Fruit fly (Drosophila melanogaster) whole organism, pupa: ENCODE measurements around the gene CG15347.

Source experiments
- CG12605 ChIP-seq: fragments of 200-800 bp; sonication (Bioruptor generic); IDR thresholded peaks from 2 replicates; pipeline ENCODE4 v1.3.6; 2022; ENCODE audit warnings: missing biosample characterization, missing genetic modification characterization
- CG13204 ChIP-seq: fragments of 200-800 bp; sonication (Bioruptor generic); optimal IDR thresholded peaks from 2 replicates; lab custom pipeline; 2018; ENCODE audit warnings: missing biosample characterization, mild to moderate bottlenecking, missing genetic modification characterization, moderate library complexity
- CG17806 ChIP-seq: fragments of 200-800 bp; sonication (Bioruptor generic); optimal IDR thresholded peaks from 2 replicates; lab custom pipeline; 2018; ENCODE audit warnings: missing biosample characterization, mild to moderate bottlenecking, missing genetic modification characterization, moderate library complexity
- CG34367 ChIP-seq: fragments of 200-800 bp; sonication (Bioruptor generic); optimal IDR thresholded peaks from 2 replicates; lab custom pipeline; 2018; ENCODE audit warnings: missing biosample characterization, mild to moderate bottlenecking, missing genetic modification characterization
- CG4496 ChIP-seq: fragments of 200-800 bp; sonication (Bioruptor generic); IDR thresholded peaks from 3 replicates; pipeline ENCODE4 v1.3.6; 2022; ENCODE audit warnings: missing biosample characterization, missing genetic modification characterization
- CG8301 ChIP-seq: fragments of 200-800 bp; sonication (Bioruptor generic); optimal IDR thresholded peaks from 2 replicates; lab custom pipeline; 2018; ENCODE audit warnings: missing biosample characterization, mild to moderate bottlenecking, missing genetic modification characterization
- Ets98B ChIP-seq: fragments of 200-800 bp; sonication (Bioruptor generic); IDR thresholded peaks from 2 replicates; pipeline ENCODE4 v1.3.6; 2022; ENCODE audit warnings: missing biosample characterization, missing genetic modification characterization
- Pif1A ChIP-seq: fragments of 200-800 bp; sonication (Bioruptor generic); optimal IDR thresholded peaks from 3 replicates; lab custom pipeline; 2016; ENCODE audit warnings: missing biosample characterization, missing genetic modification characterization
- gl ChIP-seq: fragments of 200-800 bp; sonication (Bioruptor generic); optimal IDR thresholded peaks from 2 replicates; lab custom pipeline; 2018; ENCODE audit warnings: missing biosample characterization, mild to moderate bottlenecking, missing genetic modification characterization
- rn ChIP-seq: fragments of 200-800 bp; sonication (Bioruptor generic); IDR thresholded peaks from 2 replicates; pipeline ENCODE4 v1.3.6; 2022; ENCODE audit warnings: missing biosample characterization, missing genetic modification characterization

DNA sequence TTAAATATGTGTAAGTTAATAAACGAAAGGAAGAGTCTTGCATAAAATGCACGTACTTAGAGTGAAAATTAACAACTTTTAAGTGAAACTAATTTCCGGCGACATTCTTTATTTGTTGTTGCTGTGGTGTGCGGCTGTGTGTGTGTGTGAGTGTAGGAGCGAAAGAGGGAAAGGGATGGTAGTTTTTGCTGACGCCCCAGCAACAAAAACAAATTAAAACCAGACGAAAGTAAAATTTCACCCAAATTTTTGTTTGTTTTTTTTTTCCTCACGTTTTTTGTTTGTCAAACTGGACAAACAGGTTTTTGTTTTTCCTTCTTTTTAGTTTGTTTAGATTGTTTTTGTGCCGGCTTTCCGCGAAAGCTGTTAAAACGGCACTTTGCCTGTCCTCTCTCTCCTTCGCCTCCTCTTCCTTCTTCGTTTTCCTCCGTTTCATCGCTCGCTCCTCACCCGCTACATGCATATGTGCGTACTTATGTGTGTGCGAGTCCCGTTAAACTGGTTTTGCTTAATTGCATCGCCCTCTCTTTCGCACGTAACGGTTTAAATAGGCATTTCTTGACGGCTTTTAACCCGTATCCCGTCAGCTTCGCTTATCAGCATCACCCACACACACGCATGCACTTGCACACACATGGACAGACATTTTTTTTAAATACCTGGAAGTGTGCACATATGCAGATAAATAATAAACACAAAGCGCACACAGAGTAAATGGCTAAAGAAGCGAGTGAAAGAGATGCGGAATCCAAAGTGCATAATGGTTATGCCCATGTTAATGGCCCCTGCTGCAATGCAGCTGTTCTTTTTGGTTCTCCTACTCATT, 23.2 kb downstream of the CG15347 start, which contains the start of gene Miga:
- TF ChIP-seq Pif1A (GFP tag; lab: Kevin White, UChicago) = no peak
- TF ChIP-seq CG12605 = no peak
- TF ChIP-seq gl (tag; lab: Kevin White, UChicago) = no peak
- TF ChIP-seq CG8301 (tag; lab: Kevin White, UChicago) = peak; percentile 2
- TF ChIP-seq CG17806 (tag; lab: Kevin White, UChicago) = no peak
- TF ChIP-seq CG4496 (GFP tag; lab: Robert Waterston, UW) = 0 out of 3 replicates have a peak, but pooled peaks have one; percentile 40
- TF ChIP-seq rn (GFP tag; lab: Robert Waterston, UW) = no peak
- TF ChIP-seq Ets98B (GFP tag; lab: Robert Waterston, UW) = peak; percentile 11; the same call in 1 of the 2 replicates
- no peak for TF ChIP-seq CG13204 (GFP tag; lab: Kevin White, UChicago)
- TF ChIP-seq CG34367 = no peak
